Worm (Caenorhabditis elegans) whole organism, L2 larva: ENCODE results near the gene R03D7.15.

Source experiments
- C34F6.9 ChIP-seq: fragments of 150-350 bp; optimal IDR thresholded peaks from 2 replicates; lab custom pipeline; 2014; ENCODE audit warnings: missing biosample characterization, missing genetic modification characterization
- F13H6.1 ChIP-seq: sonication (generic microtip); optimal IDR thresholded peaks from 2 replicates; lab custom pipeline; 2016; ENCODE audit warnings: missing genetic modification characterization, missing compliant biosample characterization
- R02D3.7 ChIP-seq: fragments of 150-350 bp; optimal IDR thresholded peaks from 2 replicates; lab custom pipeline; 2014; ENCODE audit warnings: missing biosample characterization, missing genetic modification characterization
- Y55F3AM.14 ChIP-seq: fragments of 200-800 bp; sonication (Bioruptor generic); optimal IDR thresholded peaks from 2 replicates; lab custom pipeline; 2018; ENCODE audit warnings: mild to moderate bottlenecking, missing genetic modification characterization, missing compliant biosample characterization
- ZK546.5 ChIP-seq: sonication (generic microtip); optimal IDR thresholded peaks from 2 replicates; lab custom pipeline; 2017; ENCODE audit warnings: missing biosample characterization, missing genetic modification characterization
- alr-1 ChIP-seq: fragments of 150-350 bp; optimal IDR thresholded peaks from 2 replicates; lab custom pipeline; 2014; ENCODE audit warnings: missing biosample characterization, missing genetic modification characterization
- aly-2 ChIP-seq: fragments of 150-350 bp; optimal IDR thresholded peaks from 2 replicates; lab custom pipeline; 2014; ENCODE audit warnings: missing biosample characterization, missing genetic modification characterization
- ama-1 ChIP-seq: fragments of 150-350 bp; optimal IDR thresholded peaks from 2 replicates; lab custom pipeline; 2018; ENCODE audit warnings: inconsistent platforms
- blmp-1 ChIP-seq: sonication (generic microtip); optimal IDR thresholded peaks from 2 replicates; lab custom pipeline; 2017; ENCODE audit warnings: missing genetic modification characterization, mild to moderate bottlenecking, missing compliant biosample characterization, antibody characterized with exemption, moderate library complexity; ENCODE audit not compliant: insufficient read depth
- ceh-16 ChIP-seq: fragments of 150-350 bp; optimal IDR thresholded peaks from 2 replicates; lab custom pipeline; 2014; ENCODE audit warnings: missing biosample characterization, missing genetic modification characterization
- crh-2 ChIP-seq: sonication (generic microtip); optimal IDR thresholded peaks from 2 replicates; lab custom pipeline; 2017; ENCODE audit warnings: missing biosample characterization, missing genetic modification characterization
- egl-27 ChIP-seq: sonication (generic microtip); optimal IDR thresholded peaks from 3 replicates; lab custom pipeline; 2017; ENCODE audit warnings: missing biosample characterization, missing genetic modification reagents, missing genetic modification characterization
- fos-1 ChIP-seq: fragments of 150-350 bp; optimal IDR thresholded peaks from 2 replicates; lab custom pipeline; 2014; ENCODE audit warnings: missing biosample characterization, missing genetic modification characterization
- gmeb-1 ChIP-seq: fragments of 150-350 bp; optimal IDR thresholded peaks from 2 replicates; lab custom pipeline; 2014; ENCODE audit warnings: missing biosample characterization, missing genetic modification characterization
- lin-11 ChIP-seq: fragments of 150-350 bp; sonication (generic microtip); optimal IDR thresholded peaks from 2 replicates; lab custom pipeline; 2014; ENCODE audit warnings: missing biosample characterization, missing genetic modification characterization, inconsistent platforms, mixed read lengths
- lin-13 ChIP-seq: fragments of 150-350 bp; optimal IDR thresholded peaks from 2 replicates; lab custom pipeline; 2014; ENCODE audit warnings: missing biosample characterization, missing genetic modification reagents, missing genetic modification characterization
- lin-39 ChIP-seq: fragments of 150-350 bp; optimal IDR thresholded peaks from 2 replicates; lab custom pipeline; 2014; ENCODE audit warnings: missing biosample characterization, missing genetic modification reagents, missing genetic modification characterization
- lsy-2 ChIP-seq, 2 experiments: fragments of 150-350 bp in 1 of 2; sonication (generic microtip) in 1 of 2; optimal IDR thresholded peaks; 2 replicates each; lab custom pipeline; 2014 to 2017; ENCODE audit warnings: missing biosample characterization in 2 of 2, missing genetic modification characterization in 2 of 2
- mab-5 ChIP-seq: fragments of 150-350 bp; optimal IDR thresholded peaks from 2 replicates; lab custom pipeline; 2014; ENCODE audit warnings: missing biosample characterization, missing genetic modification characterization
- mbf-1 ChIP-seq: sonication (generic microtip); optimal IDR thresholded peaks from 2 replicates; lab custom pipeline; 2017; ENCODE audit warnings: missing biosample characterization, missing genetic modification characterization
- mdl-1 ChIP-seq, 2 experiments: fragments of 150-350 bp in 1 of 2; sonication (generic microtip) in 1 of 2; optimal IDR thresholded peaks; 2 replicates each; lab custom pipeline; 2017; ENCODE audit warnings: missing biosample characterization in 2 of 2, missing genetic modification characterization in 2 of 2
- nhr-10 ChIP-seq: sonication (generic microtip); optimal IDR thresholded peaks from 2 replicates; lab custom pipeline; 2017; ENCODE audit warnings: missing biosample characterization, missing genetic modification characterization
- nhr-11 ChIP-seq: fragments of 150-350 bp; optimal IDR thresholded peaks from 2 replicates; lab custom pipeline; 2014; ENCODE audit warnings: missing biosample characterization, missing genetic modification characterization
- nhr-12 ChIP-seq: fragments of 150-350 bp; optimal IDR thresholded peaks from 2 replicates; lab custom pipeline; 2014; ENCODE audit warnings: missing biosample characterization, missing genetic modification characterization
- nhr-129 ChIP-seq: fragments of 150-350 bp; optimal IDR thresholded peaks from 2 replicates; lab custom pipeline; 2014; ENCODE audit warnings: missing biosample characterization, missing genetic modification characterization
- nhr-21 ChIP-seq: fragments of 150-350 bp; optimal IDR thresholded peaks from 2 replicates; lab custom pipeline; 2014; ENCODE audit warnings: missing biosample characterization, missing genetic modification characterization
- nhr-6 ChIP-seq: fragments of 150-350 bp; optimal IDR thresholded peaks from 2 replicates; lab custom pipeline; 2014; ENCODE audit warnings: missing biosample characterization, missing genetic modification characterization
- nhr-77 ChIP-seq: fragments of 150-350 bp; optimal IDR thresholded peaks from 2 replicates; lab custom pipeline; 2014; ENCODE audit warnings: missing biosample characterization, missing genetic modification characterization
- peb-1 ChIP-seq: fragments of 150-350 bp; optimal IDR thresholded peaks from 2 replicates; lab custom pipeline; 2014; ENCODE audit warnings: missing biosample characterization, missing genetic modification characterization
- sem-4 ChIP-seq: fragments of 150-350 bp; optimal IDR thresholded peaks from 2 replicates; lab custom pipeline; 2014; ENCODE audit warnings: missing biosample characterization, missing genetic modification reagents, missing genetic modification characterization
- skn-1 ChIP-seq: sonication (generic microtip); optimal IDR thresholded peaks from 2 replicates; lab custom pipeline; 2017; ENCODE audit warnings: missing biosample characterization, missing genetic modification characterization
- sma-3 ChIP-seq: sonication (generic microtip); optimal IDR thresholded peaks from 2 replicates; lab custom pipeline; 2016; ENCODE audit warnings: missing genetic modification reagents, missing genetic modification characterization, missing compliant biosample characterization
- sma-9 ChIP-seq, 2 experiments: fragments of 150-350 bp in 1 of 2; sonication (generic microtip) in 1 of 2; optimal IDR thresholded peaks; 2 replicates each; lab custom pipeline; 2014 to 2016; ENCODE audit warnings: missing genetic modification characterization in 2 of 2, mild to moderate bottlenecking in 1 of 2, missing biosample characterization in 1 of 2, missing compliant biosample characterization in 1 of 2, missing genetic modification reagents in 1 of 2, moderate library complexity in 1 of 2
- snpc-4 ChIP-seq: fragments of 150-350 bp; optimal IDR thresholded peaks from 2 replicates; lab custom pipeline; 2014; ENCODE audit warnings: missing biosample characterization, missing genetic modification characterization
- unc-39 ChIP-seq: fragments of 150-350 bp; optimal IDR thresholded peaks from 2 replicates; lab custom pipeline; 2014; ENCODE audit warnings: missing biosample characterization, missing genetic modification characterization
- unc-55 ChIP-seq: fragments of 150-350 bp; sonication (generic microtip); optimal IDR thresholded peaks from 3 replicates; lab custom pipeline; 2014; ENCODE audit warnings: missing biosample characterization, missing genetic modification reagents, missing genetic modification characterization
- unc-62 ChIP-seq: fragments of 150-350 bp; optimal IDR thresholded peaks from 2 replicates; lab custom pipeline; 2014; ENCODE audit warnings: missing biosample characterization, missing genetic modification reagents, missing genetic modification characterization
- zag-1 ChIP-seq: fragments of 150-350 bp; optimal IDR thresholded peaks from 2 replicates; lab custom pipeline; 2014; ENCODE audit warnings: missing biosample characterization, missing genetic modification characterization
- ztf-1 ChIP-seq: fragments of 200-800 bp; sonication (Bioruptor generic); conservative IDR thresholded peaks from 2 replicates; pipeline ENCODE4 v1.3.6; 2022; ENCODE audit warnings: missing genetic modification characterization, missing compliant biosample characterization
- ztf-11 ChIP-seq: sonication (generic microtip); optimal IDR thresholded peaks from 2 replicates; lab custom pipeline; 2017; ENCODE audit warnings: missing biosample characterization, missing genetic modification characterization
- ztf-4 ChIP-seq: fragments of 150-350 bp; optimal IDR thresholded peaks from 2 replicates; lab custom pipeline; 2014; ENCODE audit warnings: missing biosample characterization, missing genetic modification characterization

Gene R03D7.15

DNA sequence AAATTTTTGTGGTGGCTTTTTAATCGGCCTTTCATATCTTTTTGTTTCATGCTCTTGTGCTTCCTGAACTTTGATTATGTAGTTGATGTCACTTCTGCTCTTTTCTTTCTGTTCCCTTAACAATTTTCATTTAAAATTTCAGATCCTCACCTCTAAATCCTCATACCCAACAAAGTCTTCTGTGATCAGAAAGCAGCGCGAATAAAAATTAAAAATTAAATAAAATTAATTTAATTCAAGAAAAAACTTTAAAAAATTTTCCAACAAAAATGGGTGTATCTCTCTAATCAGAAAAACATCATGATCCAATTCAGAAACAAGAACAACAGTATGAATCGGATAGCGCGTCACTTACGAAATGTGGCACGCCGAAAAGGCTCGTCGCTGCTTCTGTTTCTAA, 33.2 kb downstream of the R03D7.15 start, which contains the start of gene ptp-3:
Gene ptp-3 (plus strand): TSS at position 301 of the 400 bp plus-strand sequence.
- no peak for TF ChIP-seq nhr-12 (tag; lab: Kevin White, UChicago)
- TF ChIP-seq R02D3.7 (tag; lab: Kevin White, UChicago): no peak
- no peak for TF ChIP-seq lin-13
- TF ChIP-seq mdl-1 (tag; optimal IDR thresholded peaks at IDR 0.05; lab: Kevin White, UChicago): no peak
- no peak for TF ChIP-seq nhr-11 (tag; lab: Kevin White, UChicago)
- no peak for TF ChIP-seq ztf-1
- no peak for TF ChIP-seq lin-39 (tag; lab: Kevin White, UChicago)
- TF ChIP-seq unc-62 (GFP tag; lab: Kevin White, UChicago): no peak
- TF ChIP-seq zag-1: no peak
- TF ChIP-seq lsy-2 (tag; optimal IDR thresholded peaks at IDR 0.05; lab: Kevin White, UChicago): no peak
- TF ChIP-seq nhr-10 (tag; lab: Kevin White, UChicago): no peak
- TF ChIP-seq F13H6.1: no peak
- no peak for TF ChIP-seq crh-2
- TF ChIP-seq aly-2 (tag; lab: Kevin White, UChicago): no peak
- TF ChIP-seq nhr-129: no peak
- TF ChIP-seq alr-1 (tag; lab: Kevin White, UChicago): no peak
- no peak for TF ChIP-seq nhr-21 (tag; lab: Kevin White, UChicago)
- no peak for TF ChIP-seq ceh-16
- TF ChIP-seq ztf-11 (tag; lab: Kevin White, UChicago): no peak
- TF ChIP-seq nhr-77 (tag; lab: Kevin White, UChicago): no peak

DNA sequence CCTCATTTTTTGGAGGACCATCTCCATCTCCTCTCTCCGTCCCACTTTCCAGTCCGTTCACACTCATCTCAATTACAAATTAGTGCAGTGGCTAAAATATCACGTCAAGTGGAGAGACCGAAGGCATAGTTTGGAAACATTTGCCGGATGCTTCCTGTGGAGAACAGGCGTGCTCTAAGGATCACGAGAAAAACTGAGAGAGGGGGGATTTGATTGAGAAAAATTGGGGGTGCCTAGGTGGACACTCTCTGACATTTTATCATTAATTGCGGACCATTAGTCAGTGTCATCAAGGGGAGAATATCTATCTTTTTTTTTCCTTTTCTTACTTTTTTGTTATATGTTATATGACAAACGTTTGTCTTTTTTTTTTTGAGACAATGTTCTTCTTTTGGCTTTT, 40.0 kb downstream of the R03D7.15 start:
- TF ChIP-seq lin-11 (tag; lab: Kevin White, UChicago): no peak
- TF ChIP-seq mab-5 (tag; lab: Kevin White, UChicago): peak; percentile 33
- TF ChIP-seq lsy-2 (tag; optimal IDR thresholded peaks at IDR 0.05; lab: Kevin White, UChicago): peak in 1 of 2 experiments; percentile 52
- no peak for TF ChIP-seq skn-1 (tag; lab: Kevin White, UChicago)
- TF ChIP-seq C34F6.9 (tag; lab: Kevin White, UChicago): peak; percentile 28
- TF ChIP-seq F13H6.1: peak; percentile 45
- peak; percentile 1 for TF ChIP-seq sem-4 (tag; lab: Kevin White, UChicago)
- no peak for TF ChIP-seq peb-1 (tag; lab: Kevin White, UChicago)
- peak; percentile 28 for TF ChIP-seq nhr-129
- no peak for TF ChIP-seq ztf-4
- no peak for TF ChIP-seq nhr-10 (tag; lab: Kevin White, UChicago)
- TF ChIP-seq unc-39 (tag; lab: Kevin White, UChicago): no peak
- no peak for TF ChIP-seq snpc-4

DNA sequence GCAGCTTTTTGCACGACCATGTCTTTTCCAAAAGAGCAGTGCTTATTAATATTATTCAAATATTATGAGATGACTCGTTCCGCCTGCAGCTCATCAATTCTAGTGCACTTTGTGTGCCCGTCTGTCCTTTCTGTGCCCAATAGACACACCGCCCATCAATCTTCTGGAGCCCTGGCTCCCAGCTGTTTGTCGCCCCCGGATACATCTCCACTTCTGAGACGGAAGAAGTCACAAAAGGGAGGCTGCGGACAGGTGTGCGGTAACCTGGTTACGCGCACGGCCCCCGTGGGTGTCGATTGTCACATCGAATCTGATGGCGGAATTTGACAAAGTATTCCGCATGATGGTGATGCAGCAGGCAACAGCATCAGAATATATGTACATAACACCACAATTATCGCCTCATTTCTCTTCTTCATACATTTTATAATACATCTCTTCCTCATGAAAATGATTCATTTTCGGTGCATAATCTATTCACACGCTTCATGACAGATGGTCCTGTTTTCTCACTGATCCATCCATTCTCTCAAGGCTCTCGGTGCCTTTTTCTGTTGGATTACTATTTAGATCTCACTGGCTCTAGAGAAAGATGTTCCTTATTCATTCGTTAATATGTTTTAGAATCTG, 44.6 kb downstream of the R03D7.15 start:
- TF ChIP-seq unc-39 (tag; lab: Kevin White, UChicago): no peak
- TF ChIP-seq ama-1 (lab: Kevin White, UChicago): no peak
- TF ChIP-seq sma-9 (GFP tag; optimal IDR thresholded peaks at IDR 0.05; lab: Kevin White, UChicago): no peak
- no peak for TF ChIP-seq sma-9 (tag; optimal IDR thresholded peaks at IDR 0.05; lab: Kevin White, UChicago)
- TF ChIP-seq C34F6.9 (tag; lab: Kevin White, UChicago): no peak
- no peak for TF ChIP-seq mdl-1 (tag; optimal IDR thresholded peaks at IDR 0.05; lab: Kevin White, UChicago)
- peak; percentile 44 for TF ChIP-seq unc-55 (GFP tag; lab: Kevin White, UChicago)
- no peak for TF ChIP-seq nhr-11 (tag; lab: Kevin White, UChicago)
- TF ChIP-seq nhr-21 (tag; lab: Kevin White, UChicago): no peak
- no peak for TF ChIP-seq fos-1 (tag; lab: Kevin White, UChicago)
- no peak for TF ChIP-seq egl-27 (tag; lab: Kevin White, UChicago)
- no peak for TF ChIP-seq Y55F3AM.14 (GFP tag; lab: Kevin White, UChicago)
- no peak for TF ChIP-seq nhr-10 (tag; lab: Kevin White, UChicago)
- no peak for TF ChIP-seq ceh-16
- TF ChIP-seq mab-5 (tag; lab: Kevin White, UChicago): peak; percentile 31
- TF ChIP-seq mbf-1 (tag; lab: Kevin White, UChicago): no peak
- TF ChIP-seq, all 48 proteins: peak for 2

DNA sequence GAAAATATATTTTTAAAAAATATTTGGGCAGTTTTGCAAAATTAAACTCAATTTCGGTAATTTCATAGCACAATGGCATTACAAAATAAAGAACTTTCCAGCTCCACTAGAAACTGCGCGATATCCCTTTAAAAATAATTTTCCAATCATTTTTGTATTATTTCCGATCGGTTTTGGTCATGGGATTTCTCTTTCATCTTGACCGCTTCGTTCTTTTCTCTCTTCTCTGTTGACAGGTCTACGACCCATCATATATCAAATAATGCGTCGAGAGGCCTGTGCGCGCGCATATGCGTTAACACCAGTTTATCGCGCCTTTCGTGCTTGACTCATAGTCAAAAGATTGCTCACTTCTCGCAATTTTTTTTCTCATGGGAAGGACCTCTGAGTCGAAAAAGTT, 46.6 kb downstream of the R03D7.15 start:
- TF ChIP-seq gmeb-1 (tag; lab: Kevin White, UChicago) (no peak), blmp-1 (tag; lab: Kevin White, UChicago) (no peak), lin-13 (no peak), ztf-1 (no peak), unc-39 (tag; lab: Kevin White, UChicago) (no peak), nhr-11 (tag; lab: Kevin White, UChicago) (no peak), nhr-12 (tag; lab: Kevin White, UChicago) (no peak), unc-55 (GFP tag; lab: Kevin White, UChicago) (no peak), nhr-21 (tag; lab: Kevin White, UChicago) (no peak), skn-1 (tag; lab: Kevin White, UChicago) (no peak), aly-2 (tag; lab: Kevin White, UChicago) (no peak), ztf-11 (tag; lab: Kevin White, UChicago) (no peak), nhr-6 (no peak), unc-62 (GFP tag; lab: Kevin White, UChicago) (no peak), sem-4 (tag; lab: Kevin White, UChicago) (no peak), ZK546.5 (tag; lab: Kevin White, UChicago) (no peak), mdl-1 (tag; optimal IDR thresholded peaks at IDR 0.05; lab: Kevin White, UChicago) (no peak), sma-3 (GFP tag; lab: Kevin White, UChicago) (no peak), R02D3.7 (tag; lab: Kevin White, UChicago) (no peak)
